Fruit fly (Drosophila melanogaster): ENCODE data around the gene Syx5.

Syx5 gene

DNA sequence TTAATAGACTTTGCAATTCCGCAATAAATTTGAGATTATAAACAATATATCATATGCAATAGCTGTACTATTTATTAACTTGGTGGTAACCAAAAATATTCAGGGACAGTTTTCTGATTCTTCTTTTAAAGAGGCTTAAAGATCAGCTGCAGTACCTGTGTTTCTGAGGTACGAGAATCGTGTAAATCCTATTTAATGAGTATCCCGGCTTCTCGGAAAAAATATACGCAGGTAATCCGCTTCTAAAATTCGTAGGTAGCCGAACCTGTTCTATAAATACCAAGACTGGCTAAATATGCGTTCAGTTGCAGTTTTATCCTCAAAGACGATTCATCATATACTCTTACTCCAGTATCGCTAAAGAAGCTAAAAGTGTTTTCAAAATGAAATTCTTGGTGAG, 22.5 kb downstream of the Syx5 start, which contains the start of gene CG4440:
Gene CG4440 (plus strand): TSS at position 301 of the 400 bp plus-strand sequence.
- no peak for TF ChIP-seq CG14655 (GFP tag; optimal IDR thresholded peaks at IDR 0.05)
- no peak for TF ChIP-seq CG12605 (GFP tag; IDR thresholded peaks at IDR 0.05)
- no peak for TF ChIP-seq CG8159 (tag; optimal IDR thresholded peaks at IDR 0.05)
- TF ChIP-seq D1 (tag; optimal IDR thresholded peaks at IDR 0.05), result no peak
- TF ChIP-seq gl (tag; optimal IDR thresholded peaks at IDR 0.05), result no peak
- no peak for TF ChIP-seq EcR (GFP tag; optimal IDR thresholded peaks at IDR 0.05)
- no peak for TF ChIP-seq Pif1A (GFP tag; optimal IDR thresholded peaks at IDR 0.05)
- TF ChIP-seq CG4496 (GFP tag; IDR thresholded peaks at IDR 0.05), result no peak
- no peak for TF ChIP-seq CG32121 (GFP tag; IDR thresholded peaks at IDR 0.05)
- no peak for TF ChIP-seq fd96Ca (GFP tag; IDR thresholded peaks at IDR 0.05)
- TF ChIP-seq Pif1B (GFP tag; optimal IDR thresholded peaks at IDR 0.05), result no peak
- no peak for TF ChIP-seq CG15710 (tag; optimal IDR thresholded peaks at IDR 0.05)
- no peak for TF ChIP-seq CG9948 (tag; optimal IDR thresholded peaks at IDR 0.05)
- TF ChIP-seq Ets98B (GFP tag; IDR thresholded peaks at IDR 0.05), result no peak

DNA sequence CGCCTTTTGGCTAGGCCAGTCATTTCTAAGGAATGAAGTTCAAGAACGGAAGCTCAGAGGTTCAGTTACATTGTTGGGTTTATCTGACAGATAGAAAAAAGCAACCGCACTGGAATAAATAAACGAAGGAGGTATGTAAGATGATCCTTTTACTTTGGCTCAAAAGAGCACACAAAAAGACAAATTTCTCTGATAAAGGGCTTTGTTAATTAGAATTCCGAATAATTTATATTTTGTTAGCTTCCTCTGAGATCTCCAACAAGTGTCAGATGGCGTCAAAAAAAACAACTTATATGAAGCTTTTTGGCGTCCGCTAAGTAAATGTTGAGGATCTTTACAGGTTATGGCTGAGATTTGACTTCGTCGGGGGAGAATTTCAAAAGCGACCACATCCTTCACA, 30.6 kb downstream of the Syx5 start, which contains the start of gene CG31817:
Gene CG31817 (minus strand): TSS at position 101 of the 400 bp plus-strand sequence.
- TF ChIP-seq CG34367 (tag; optimal IDR thresholded peaks at IDR 0.05) (no peak), CG32121 (GFP tag; IDR thresholded peaks at IDR 0.05) (no peak), Pif1A (GFP tag; optimal IDR thresholded peaks at IDR 0.05) (no peak), CG15710 (tag; optimal IDR thresholded peaks at IDR 0.05) (no peak), fd96Ca (GFP tag; IDR thresholded peaks at IDR 0.05) (no peak), D1 (tag; optimal IDR thresholded peaks at IDR 0.05) (no peak), Snoo (tag; optimal IDR thresholded peaks at IDR 0.05) (no peak), CG8301 (tag; optimal IDR thresholded peaks at IDR 0.05) (no peak), Pif1B (GFP tag; optimal IDR thresholded peaks at IDR 0.05) (no peak), rn (GFP tag; IDR thresholded peaks at IDR 0.05) (no peak), CG17806 (tag; optimal IDR thresholded peaks at IDR 0.05) (no peak), CG13204 (GFP tag; optimal IDR thresholded peaks at IDR 0.05) (no peak), CG9948 (tag; optimal IDR thresholded peaks at IDR 0.05) (no peak), Ets98B (GFP tag; IDR thresholded peaks at IDR 0.05) (no peak), gl (tag; optimal IDR thresholded peaks at IDR 0.05) (no peak), EcR (GFP tag; optimal IDR thresholded peaks at IDR 0.05) (no peak), CG12605 (GFP tag; IDR thresholded peaks at IDR 0.05) (no peak)

dm6 chr2L:16340268-16340667, 33.1 kb downstream of the Syx5 start, which contains the start of gene CG42266:
Gene CG42266 (minus strand): TSS chr2L:16340368.
- TF ChIP-seq CG4496 (GFP tag; IDR thresholded peaks at IDR 0.05) (no peak), rn (GFP tag; IDR thresholded peaks at IDR 0.05) (no peak), CG9948 (tag; optimal IDR thresholded peaks at IDR 0.05) (no peak), CG8301 (tag; optimal IDR thresholded peaks at IDR 0.05) (no peak), CG10348 (GFP tag; IDR thresholded peaks at IDR 0.05) (no peak), fd96Ca (GFP tag; IDR thresholded peaks at IDR 0.05) (no peak), Pif1A (GFP tag; optimal IDR thresholded peaks at IDR 0.05) (no peak), CG34367 (tag; optimal IDR thresholded peaks at IDR 0.05) (no peak), CG8159 (tag; optimal IDR thresholded peaks at IDR 0.05) (no peak), CG12605 (GFP tag; IDR thresholded peaks at IDR 0.05) (no peak), Ets98B (GFP tag; IDR thresholded peaks at IDR 0.05) (no peak), CG14655 (GFP tag; optimal IDR thresholded peaks at IDR 0.05) (no peak), Snoo (tag; optimal IDR thresholded peaks at IDR 0.05) (no peak), CG17806 (tag; optimal IDR thresholded peaks at IDR 0.05) (no peak), D1 (tag; optimal IDR thresholded peaks at IDR 0.05) (no peak), Pif1B (GFP tag; optimal IDR thresholded peaks at IDR 0.05) (no peak)

dm6 chr2L:16342224-16342623, 35.1 kb downstream of the Syx5 start, which contains the start of gene CG44405:
Gene CG44405 (minus strand): TSS chr2L:16342324.
- no peak for TF ChIP-seq CG4496 (GFP tag; IDR thresholded peaks at IDR 0.05)
- TF ChIP-seq EcR (GFP tag; optimal IDR thresholded peaks at IDR 0.05), result no peak
- no peak for TF ChIP-seq CG32121 (GFP tag; IDR thresholded peaks at IDR 0.05)
- no peak for TF ChIP-seq gl (tag; optimal IDR thresholded peaks at IDR 0.05)
- TF ChIP-seq CG9948 (tag; optimal IDR thresholded peaks at IDR 0.05), result no peak
- TF ChIP-seq D1 (tag; optimal IDR thresholded peaks at IDR 0.05), result no peak
- TF ChIP-seq Snoo (tag; optimal IDR thresholded peaks at IDR 0.05), result no peak
- no peak for TF ChIP-seq Pif1A (GFP tag; optimal IDR thresholded peaks at IDR 0.05)
- TF ChIP-seq CG13204 (GFP tag; optimal IDR thresholded peaks at IDR 0.05), result no peak

DNA sequence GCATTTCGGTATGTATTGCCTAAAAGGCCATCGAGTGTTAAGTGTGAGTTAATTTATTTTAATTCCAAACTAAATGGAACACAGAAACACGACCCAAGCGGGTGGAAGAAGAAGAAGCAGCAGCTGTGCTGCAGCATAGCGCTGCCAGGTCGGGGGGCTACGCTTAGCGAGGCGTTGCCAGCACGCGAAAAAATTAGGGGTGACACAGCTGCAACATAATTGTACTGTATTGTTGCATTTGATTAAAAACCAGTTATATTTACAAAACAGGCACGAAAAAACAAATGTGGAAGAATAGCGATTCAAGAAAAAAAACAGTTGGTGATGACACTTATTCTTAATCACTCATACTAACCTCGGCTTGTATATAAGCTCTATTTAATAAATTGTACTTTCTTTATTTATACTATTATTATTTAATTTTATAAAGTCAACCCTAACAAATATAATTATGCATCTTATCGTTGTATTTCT, 43.1 kb downstream of the Syx5 start:
- TF ChIP-seq Snoo (tag; optimal IDR thresholded peaks at IDR 0.05), result peak; percentile 74
- TF ChIP-seq CG4496 (GFP tag; IDR thresholded peaks at IDR 0.05), result peak; percentile 77; the same call in 2 of the 3 replicates
- TF ChIP-seq CG15710 (tag; optimal IDR thresholded peaks at IDR 0.05), result peak; percentile 46
- no peak for TF ChIP-seq gl (tag; optimal IDR thresholded peaks at IDR 0.05)
- TF ChIP-seq CG9948 (tag; optimal IDR thresholded peaks at IDR 0.05), result no peak
- TF ChIP-seq CG12605 (GFP tag; IDR thresholded peaks at IDR 0.05), result no peak; the same call in 1 of the 2 replicates
- TF ChIP-seq D1 (tag; optimal IDR thresholded peaks at IDR 0.05), result no peak
- no peak for TF ChIP-seq Pif1B (GFP tag; optimal IDR thresholded peaks at IDR 0.05)
- peak; percentile 45; the same call in 1 of the 2 replicates for TF ChIP-seq rn (GFP tag; IDR thresholded peaks at IDR 0.05)
- TF ChIP-seq EcR (GFP tag; optimal IDR thresholded peaks at IDR 0.05), result no peak
- TF ChIP-seq CG10348 (GFP tag; IDR thresholded peaks at IDR 0.05), result no peak
- TF ChIP-seq fd96Ca (GFP tag; IDR thresholded peaks at IDR 0.05), result peak; percentile 62; the same call in 2 of the 3 replicates
- no peak for TF ChIP-seq Pif1A (GFP tag; optimal IDR thresholded peaks at IDR 0.05)
- no peak for TF ChIP-seq CG8159 (tag; optimal IDR thresholded peaks at IDR 0.05)
- TF ChIP-seq Ets98B (GFP tag; IDR thresholded peaks at IDR 0.05), result peak; percentile 40
- TF ChIP-seq CG34367 (tag; optimal IDR thresholded peaks at IDR 0.05), result no peak
- TF ChIP-seq CG32121 (GFP tag; IDR thresholded peaks at IDR 0.05), result peak; percentile 68
- TF ChIP-seq CG8301 (tag; optimal IDR thresholded peaks at IDR 0.05), result no peak
- TF ChIP-seq CG13204 (GFP tag; optimal IDR thresholded peaks at IDR 0.05), result no peak
- TF ChIP-seq CG17806 (tag; optimal IDR thresholded peaks at IDR 0.05), result peak; percentile 9
- no peak for TF ChIP-seq CG14655 (GFP tag; optimal IDR thresholded peaks at IDR 0.05)

Data from whole organism, pupa.